Worm (Caenorhabditis elegans): ENCODE measurements around the gene srz-60.

srz-60 gene

ce11 chrIV:3398078-3398477 lies 30.6 kb upstream of the srz-60 start:
- TF ChIP-seq nhr-237 (tag; optimal IDR thresholded peaks at IDR 0.05): no peak
- TF ChIP-seq ztf-7 (tag; optimal IDR thresholded peaks at IDR 0.05): no peak
- TF ChIP-seq set-16 (GFP tag; IDR thresholded peaks at IDR 0.05): peak; percentile 82
- no peak for TF ChIP-seq hlh-11 (tag; optimal IDR thresholded peaks at IDR 0.05)
- TF ChIP-seq Y105C5A.15 (GFP tag; IDR thresholded peaks at IDR 0.05): 0 out of 2 replicates have a peak, but pooled peaks have one; percentile 29
- no peak for TF ChIP-seq egl-27 (tag; optimal IDR thresholded peaks at IDR 0.05)
- TF ChIP-seq mxl-2 (GFP tag; conservative IDR thresholded peaks at IDR 0.05): no peak
- no peak for TF ChIP-seq php-3 (GFP tag; IDR thresholded peaks at IDR 0.05)
- TF ChIP-seq hif-1 (tag; optimal IDR thresholded peaks at IDR 0.05): no peak
- TF ChIP-seq hlh-30 (tag; optimal IDR thresholded peaks at IDR 0.05; ENCODE audit: insufficient read depth): no peak
- peak in 1 of 2 experiments; percentile 89 for TF ChIP-seq unc-62 (GFP tag; optimal IDR thresholded peaks at IDR 0.05 in 1 of 2)
- TF ChIP-seq unc-62 (tag; optimal IDR thresholded peaks at IDR 0.05): no peak
- TF ChIP-seq daf-16 (GFP tag; optimal IDR thresholded peaks at IDR 0.05): no peak
- no peak for TF ChIP-seq daf-16 (tag; optimal IDR thresholded peaks at IDR 0.05)
- TF ChIP-seq duxl-1 (tag; optimal IDR thresholded peaks at IDR 0.05; ENCODE audit: poor library complexity): no peak
- TF ChIP-seq nhr-25 (tag; optimal IDR thresholded peaks at IDR 0.05; ENCODE audit: borderline replicate concordance, insufficient read depth): no peak
- TF ChIP-seq unc-130 (GFP tag; optimal IDR thresholded peaks at IDR 0.05): no peak

ce11 chrIV:3399015-3399722 lies 29.5 kb upstream of the srz-60 start, which contains the start of the genes dyf-3 and pdhb-1:
Gene dyf-3 (minus strand): TSS chrIV:3399231.
Gene pdhb-1 (plus strand): TSS chrIV:3399672.
- no peak for TF ChIP-seq F10B5.3 (tag; optimal IDR thresholded peaks at IDR 0.05)
- TF ChIP-seq hif-1 (tag; optimal IDR thresholded peaks at IDR 0.05): peak in 1 of 2 experiments; percentile 34
- no peak for TF ChIP-seq ceh-32 (tag; optimal IDR thresholded peaks at IDR 0.05; ENCODE audit: poor library complexity)
- peak; percentile 73 for TF ChIP-seq mes-2 (tag; optimal IDR thresholded peaks at IDR 0.05; ENCODE audit: poor library complexity, severe bottlenecking)
- peak; percentile 55 for TF ChIP-seq aha-1 (tag)
- TF ChIP-seq dve-1 (tag; optimal IDR thresholded peaks at IDR 0.05; ENCODE audit: insufficient read depth): no peak
- no peak for TF ChIP-seq php-3 (GFP tag; IDR thresholded peaks at IDR 0.05)
- TF ChIP-seq dpl-1 (GFP tag; optimal IDR thresholded peaks at IDR 0.05): peak; percentile 36
- peak; percentile 8 for TF ChIP-seq hlh-30 (tag; optimal IDR thresholded peaks at IDR 0.05; ENCODE audit: insufficient read depth)
- peak in 1 of 2 experiments; percentile 86 for TF ChIP-seq unc-62 (GFP tag; optimal IDR thresholded peaks at IDR 0.05 in 1 of 2)
- no peak for TF ChIP-seq unc-62 (tag; optimal IDR thresholded peaks at IDR 0.05)
- TF ChIP-seq lsy-2 (tag; optimal IDR thresholded peaks at IDR 0.05): peak; percentile 0 to 94
- no peak for TF ChIP-seq ztf-11 (tag; optimal IDR thresholded peaks at IDR 0.05)
- TF ChIP-seq lin-13 (GFP tag; optimal IDR thresholded peaks at IDR 0.05): peak; percentile 11
- TF ChIP-seq hlh-11 (tag; optimal IDR thresholded peaks at IDR 0.05): peak; percentile 4
- no peak for TF ChIP-seq arid-1 (GFP tag; conservative IDR thresholded peaks at IDR 0.05)
- peak; percentile 60 for TF ChIP-seq hmg-1.1 (GFP tag; IDR thresholded peaks at IDR 0.05)

- TF ChIP-seq hif-1 (tag; optimal IDR thresholded peaks at IDR 0.05): no peak
- TF ChIP-seq pqm-1 (tag; optimal IDR thresholded peaks at IDR 0.05): peak; percentile 49
- peak; percentile 20 for TF ChIP-seq nhr-28 (tag; optimal IDR thresholded peaks at IDR 0.05)
- TF ChIP-seq ZK337.2 (GFP tag; IDR thresholded peaks at IDR 0.05): no peak
- no peak for TF ChIP-seq dmd-9 (GFP tag; IDR thresholded peaks at IDR 0.05)
- no peak for TF ChIP-seq saeg-2 (GFP tag; IDR thresholded peaks at IDR 0.05)
- TF ChIP-seq daf-16 (GFP tag; optimal IDR thresholded peaks at IDR 0.05): no peak
- TF ChIP-seq daf-16 (tag; optimal IDR thresholded peaks at IDR 0.05): peak; percentile 2
- TF ChIP-seq mep-1 (tag; optimal IDR thresholded peaks at IDR 0.05): no peak
- TF ChIP-seq lin-1 (GFP tag; IDR thresholded peaks at IDR 0.05): no peak
- TF ChIP-seq ceh-62 (tag; optimal IDR thresholded peaks at IDR 0.05): no peak
These were observed 27.8 kb upstream of the srz-60 start for ce11 chrIV:3400941-3401340.
